Worm (Caenorhabditis elegans) whole organism, L2 larva: ENCODE measurements around the gene F42G4.7.

Experiments used
- ZK546.5 ChIP-seq: sonication (generic microtip); optimal IDR thresholded peaks from 2 replicates; lab custom pipeline; 2017; ENCODE audit warnings: missing biosample characterization, missing genetic modification characterization
- elt-1 ChIP-seq: fragments of 150-350 bp; optimal IDR thresholded peaks from 2 replicates; lab custom pipeline; 2014; ENCODE audit warnings: missing biosample characterization, missing genetic modification characterization
- elt-3 ChIP-seq: sonication (generic microtip); optimal IDR thresholded peaks from 2 replicates; lab custom pipeline; 2017; ENCODE audit warnings: missing biosample characterization, missing genetic modification characterization
- fos-1 ChIP-seq: fragments of 150-350 bp; optimal IDR thresholded peaks from 2 replicates; lab custom pipeline; 2014; ENCODE audit warnings: missing biosample characterization, missing genetic modification characterization
- lin-13 ChIP-seq: fragments of 150-350 bp; optimal IDR thresholded peaks from 2 replicates; lab custom pipeline; 2014; ENCODE audit warnings: missing biosample characterization, missing genetic modification reagents, missing genetic modification characterization
- mdl-1 ChIP-seq, 2 experiments: fragments of 150-350 bp in 1 of 2; sonication (generic microtip) in 1 of 2; optimal IDR thresholded peaks; 2 replicates each; lab custom pipeline; 2017; ENCODE audit warnings: missing biosample characterization in 2 of 2, missing genetic modification characterization in 2 of 2
- nhr-11 ChIP-seq: fragments of 150-350 bp; optimal IDR thresholded peaks from 2 replicates; lab custom pipeline; 2014; ENCODE audit warnings: missing biosample characterization, missing genetic modification characterization
- nhr-6 ChIP-seq: fragments of 150-350 bp; optimal IDR thresholded peaks from 2 replicates; lab custom pipeline; 2014; ENCODE audit warnings: missing biosample characterization, missing genetic modification characterization
- skn-1 ChIP-seq: sonication (generic microtip); optimal IDR thresholded peaks from 2 replicates; lab custom pipeline; 2017; ENCODE audit warnings: missing biosample characterization, missing genetic modification characterization
- snpc-4 ChIP-seq: fragments of 150-350 bp; optimal IDR thresholded peaks from 2 replicates; lab custom pipeline; 2014; ENCODE audit warnings: missing biosample characterization, missing genetic modification characterization
- unc-55 ChIP-seq: fragments of 150-350 bp; sonication (generic microtip); optimal IDR thresholded peaks from 3 replicates; lab custom pipeline; 2014; ENCODE audit warnings: missing biosample characterization, missing genetic modification reagents, missing genetic modification characterization

ce11 chrII:13003244-13003643, 43.8 kb downstream of the F42G4.7 start:
- TF ChIP-seq snpc-4 (tag; lab: Kevin White, UChicago) (no peak), fos-1 (no peak), skn-1 (tag; lab: Kevin White, UChicago) (no peak), mdl-1 (tag; optimal IDR thresholded peaks at IDR 0.05; lab: Kevin White, UChicago) (no peak), elt-1 (tag; lab: Kevin White, UChicago) (no peak), lin-13 (GFP tag; lab: Kevin White, UChicago) (no peak), ZK546.5 (tag; lab: Kevin White, UChicago) (no peak), elt-3 (no peak), unc-55 (no peak), nhr-6 (no peak), nhr-11 (tag; lab: Kevin White, UChicago) (no peak)
